Fruit fly (Drosophila melanogaster): Measurements from ENCODE around the gene CG31875.

Gene CG31875

dm6 chr2L:9996553-9996952, 6.0 kb downstream of the CG31875 start:
- TF ChIP-seq h (GFP tag; optimal IDR thresholded peaks at IDR 0.05) (no peak), Hr83 (GFP tag; optimal IDR thresholded peaks at IDR 0.05; ENCODE audit: poor library complexity, severe bottlenecking) (no peak), CG9705 (GFP tag; optimal IDR thresholded peaks at IDR 0.05) (no peak), pan (optimal IDR thresholded peaks at IDR 0.05) (no peak), Abd-B (GFP tag; optimal IDR thresholded peaks at IDR 0.05) (no peak), tai (GFP tag; optimal IDR thresholded peaks at IDR 0.05) (no peak), fru (GFP tag; optimal IDR thresholded peaks at IDR 0.05) (peak; percentile 10), foxo (GFP tag; optimal IDR thresholded peaks at IDR 0.05) (peak in 1 of 2 experiments; percentile 18), sv (GFP tag; optimal IDR thresholded peaks at IDR 0.05) (no peak)

dm6 chr2L:9994382-9994781, 8.2 kb downstream of the CG31875 start:
- TF ChIP-seq Dfd (GFP tag; optimal IDR thresholded peaks at IDR 0.05) (peak; percentile 93), lola (GFP tag; optimal IDR thresholded peaks at IDR 0.05) (no peak)

- TF ChIP-seq dl (GFP tag; optimal IDR thresholded peaks at IDR 0.05; ENCODE audit: insufficient read depth in 1 of 2, partially characterized antibody in 2 of 2) = no peak
- TF ChIP-seq psq (GFP tag; optimal IDR thresholded peaks at IDR 0.05) = peak; percentile 30
- peak; percentile 29 for TF ChIP-seq HLH106 (tag; optimal IDR thresholded peaks at IDR 0.05)
- TF ChIP-seq Dfd (GFP tag; optimal IDR thresholded peaks at IDR 0.05) = no peak
- no peak for TF ChIP-seq CrebA (GFP tag; optimal IDR thresholded peaks at IDR 0.05; ENCODE audit: borderline replicate concordance)
- no peak for TF ChIP-seq usp (GFP tag; optimal IDR thresholded peaks at IDR 0.05)
- no peak for TF ChIP-seq sage (GFP tag; optimal IDR thresholded peaks at IDR 0.05)
- TF ChIP-seq sv (GFP tag; optimal IDR thresholded peaks at IDR 0.05) = no peak
- TF ChIP-seq Hnf4 (GFP tag; optimal IDR thresholded peaks at IDR 0.05) = peak; percentile 38
- peak; percentile 47 for TF ChIP-seq Sp1 (GFP tag; optimal IDR thresholded peaks at IDR 0.05)
- no peak for TF ChIP-seq CG9705 (GFP tag; optimal IDR thresholded peaks at IDR 0.05)
- TF ChIP-seq lola (GFP tag; optimal IDR thresholded peaks at IDR 0.05) = no peak
- TF ChIP-seq br (GFP tag; optimal IDR thresholded peaks at IDR 0.05) = peak; percentile 13
- TF ChIP-seq foxo (GFP tag; optimal IDR thresholded peaks at IDR 0.05) = peak in 1 of 2 experiments; percentile 64
- TF ChIP-seq GATAd (GFP tag; optimal IDR thresholded peaks at IDR 0.05) = no peak
- TF ChIP-seq Myc (optimal IDR thresholded peaks at IDR 0.05) = no peak
- no peak for TF ChIP-seq CG32264 (GFP tag; optimal IDR thresholded peaks at IDR 0.05)
- peak; percentile 12 for TF ChIP-seq woc (GFP tag; optimal IDR thresholded peaks at IDR 0.05)
- peak; percentile 46 for TF ChIP-seq rgr (GFP tag; optimal IDR thresholded peaks at IDR 0.05)
- no peak for TF ChIP-seq tai (GFP tag; optimal IDR thresholded peaks at IDR 0.05)
- no peak for TF ChIP-seq dsf (GFP tag; optimal IDR thresholded peaks at IDR 0.05; ENCODE audit: borderline replicate concordance)
- TF ChIP-seq Rel (GFP tag; optimal IDR thresholded peaks at IDR 0.05) = no peak
- TF ChIP-seq Rel (tag; optimal IDR thresholded peaks at IDR 0.05) = no peak
- TF ChIP-seq ey (GFP tag; optimal IDR thresholded peaks at IDR 0.05) = peak; percentile 18
- TF ChIP-seq jim (GFP tag; optimal IDR thresholded peaks at IDR 0.05) = no peak
- no peak for TF ChIP-seq brk (GFP tag; optimal IDR thresholded peaks at IDR 0.05)
- TF ChIP-seq Vsx2 (GFP tag; optimal IDR thresholded peaks at IDR 0.05; ENCODE audit: partially characterized antibody) = no peak
- TF ChIP-seq Abd-B (GFP tag; optimal IDR thresholded peaks at IDR 0.05) = no peak
- peak; percentile 47 for TF ChIP-seq OdsH (GFP tag; optimal IDR thresholded peaks at IDR 0.05)
- TF ChIP-seq pan (optimal IDR thresholded peaks at IDR 0.05) = no peak
- TF ChIP-seq Hr83 (GFP tag; optimal IDR thresholded peaks at IDR 0.05; ENCODE audit: poor library complexity, severe bottlenecking) = no peak
- TF ChIP-seq dmrt93B (GFP tag; optimal IDR thresholded peaks at IDR 0.05) = no peak
- no peak for TF ChIP-seq N (GFP tag; optimal IDR thresholded peaks at IDR 0.05)
- no peak for TF ChIP-seq Dif (GFP tag; optimal IDR thresholded peaks at IDR 0.05; ENCODE audit: partially characterized antibody)
- peak; percentile 63 for TF ChIP-seq h (GFP tag; optimal IDR thresholded peaks at IDR 0.05)
- no peak for TF ChIP-seq Hr78 (GFP tag; optimal IDR thresholded peaks at IDR 0.05)
- TF ChIP-seq Mio (GFP tag; optimal IDR thresholded peaks at IDR 0.05) = no peak
- peak; percentile 53 for TF ChIP-seq fru (GFP tag; optimal IDR thresholded peaks at IDR 0.05)
- TF ChIP-seq Jra (GFP tag; optimal IDR thresholded peaks at IDR 0.05) = no peak
Measured at dm6 chr2L:9989846-9990506, 12.6 kb downstream of the CG31875 start.
